Worm (Caenorhabditis elegans) whole organism, L3 larva: ENCODE data around the gene glb-12.
A peak's percentile ranks its signal among the peaks of the same experiment; 100 is the strongest.

ENCODE experiments used
- R02D3.7 ChIP-seq: fragments of 150-350 bp; optimal IDR thresholded peaks from 2 replicates; lab custom pipeline; 2014; ENCODE audit warnings: missing biosample characterization, missing genetic modification characterization
- ama-1 ChIP-seq: fragments of 150-350 bp; optimal IDR thresholded peaks from 2 replicates; lab custom pipeline; 2018
- ceh-28 ChIP-seq: fragments of 150-350 bp; optimal IDR thresholded peaks from 2 replicates; lab custom pipeline; 2014; ENCODE audit warnings: missing biosample characterization, missing genetic modification reagents, missing genetic modification characterization
- ceh-82 ChIP-seq: fragments of 150-350 bp; optimal IDR thresholded peaks from 2 replicates; lab custom pipeline; 2014; ENCODE audit warnings: missing biosample characterization, missing genetic modification characterization
- daf-12 ChIP-seq: fragments of 150-350 bp; optimal IDR thresholded peaks from 2 replicates; lab custom pipeline; 2014; ENCODE audit warnings: missing biosample characterization, missing genetic modification reagents, missing genetic modification characterization
- egl-27 ChIP-seq: sonication (generic microtip); optimal IDR thresholded peaks from 4 replicates; lab custom pipeline; 2017; ENCODE audit warnings: missing biosample characterization, missing genetic modification reagents, missing genetic modification characterization
- egl-5 ChIP-seq: fragments of 150-350 bp; optimal IDR thresholded peaks from 2 replicates; lab custom pipeline; 2017; ENCODE audit warnings: missing biosample characterization, missing genetic modification reagents, missing genetic modification characterization, inconsistent platforms
- elt-1 ChIP-seq: fragments of 150-350 bp; optimal IDR thresholded peaks from 2 replicates; lab custom pipeline; 2014; ENCODE audit warnings: missing biosample characterization, missing genetic modification characterization
- elt-3 ChIP-seq, 3 experiments: fragments of 150-350 bp in 1 of 3; sonication (generic microtip) in 2 of 3; optimal IDR thresholded peaks; 2 replicates in 2 of 3; 4 replicates in 1 of 3; lab custom pipeline; 2014 to 2017; ENCODE audit warnings: missing biosample characterization in 3 of 3, missing genetic modification characterization in 3 of 3
- eor-1 ChIP-seq, 2 experiments: fragments of 150-350 bp; optimal IDR thresholded peaks; 2 replicates each; lab custom pipeline; 2014 to 2018; ENCODE audit warnings: missing biosample characterization in 2 of 2, missing genetic modification characterization in 2 of 2
- fkh-10 ChIP-seq: sonication (generic microtip); optimal IDR thresholded peaks from 2 replicates; lab custom pipeline; 2017; ENCODE audit warnings: missing biosample characterization, missing genetic modification reagents, missing genetic modification characterization
- fkh-2 ChIP-seq: fragments of 150-350 bp; optimal IDR thresholded peaks from 2 replicates; lab custom pipeline; 2014; ENCODE audit warnings: missing biosample characterization, missing genetic modification reagents, missing genetic modification characterization
- fos-1 ChIP-seq: fragments of 150-350 bp; optimal IDR thresholded peaks from 2 replicates; lab custom pipeline; 2014; ENCODE audit warnings: missing biosample characterization, missing genetic modification characterization
- hmg-11 ChIP-seq: sonication (generic microtip); optimal IDR thresholded peaks from 2 replicates; lab custom pipeline; 2016; ENCODE audit warnings: missing genetic modification characterization, missing compliant biosample characterization
- lin-15B ChIP-seq: fragments of 150-350 bp; optimal IDR thresholded peaks from 2 replicates; lab custom pipeline; 2014; ENCODE audit warnings: missing biosample characterization, missing genetic modification characterization
- lin-39 ChIP-seq: fragments of 150-350 bp; optimal IDR thresholded peaks from 2 replicates; lab custom pipeline; 2018; ENCODE audit warnings: missing biosample characterization, missing genetic modification reagents, missing genetic modification characterization
- lsy-12 ChIP-seq: sonication (generic microtip); optimal IDR thresholded peaks from 2 replicates; lab custom pipeline; 2016; ENCODE audit warnings: mild to moderate bottlenecking, missing genetic modification characterization, missing compliant biosample characterization
- mdl-1 ChIP-seq: fragments of 150-350 bp; optimal IDR thresholded peaks from 2 replicates; lab custom pipeline; 2014; ENCODE audit warnings: missing biosample characterization, missing genetic modification characterization
- nfya-1 ChIP-seq: sonication (generic microtip); optimal IDR thresholded peaks from 2 replicates; lab custom pipeline; 2017; ENCODE audit warnings: missing genetic modification characterization, mild to moderate bottlenecking, missing compliant biosample characterization, antibody characterized with exemption, moderate library complexity; ENCODE audit not compliant: insufficient read depth
- nhr-11 ChIP-seq: fragments of 150-350 bp; optimal IDR thresholded peaks from 2 replicates; lab custom pipeline; 2014; ENCODE audit warnings: missing biosample characterization, missing genetic modification characterization
- nhr-237 ChIP-seq: fragments of 150-350 bp; optimal IDR thresholded peaks from 2 replicates; lab custom pipeline; 2014; ENCODE audit warnings: missing biosample characterization, missing genetic modification characterization
- nhr-25 ChIP-seq: sonication (generic microtip); optimal IDR thresholded peaks from 2 replicates; lab custom pipeline; 2017; ENCODE audit warnings: missing biosample characterization, missing genetic modification characterization
- nhr-28 ChIP-seq: fragments of 150-350 bp; optimal IDR thresholded peaks from 2 replicates; lab custom pipeline; 2014; ENCODE audit warnings: missing biosample characterization, missing genetic modification characterization
- nhr-43 ChIP-seq: sonication (generic microtip); optimal IDR thresholded peaks from 2 replicates; lab custom pipeline; 2016; ENCODE audit warnings: mild to moderate bottlenecking, missing genetic modification characterization, missing compliant biosample characterization; ENCODE audit not compliant: poor library complexity, severe bottlenecking
- nhr-67 ChIP-seq: fragments of 150-350 bp; optimal IDR thresholded peaks from 2 replicates; lab custom pipeline; 2014; ENCODE audit warnings: missing biosample characterization, missing genetic modification characterization
- nhr-76 ChIP-seq: fragments of 150-350 bp; sonication (generic microtip); optimal IDR thresholded peaks from 5 replicates; lab custom pipeline; 2014; ENCODE audit warnings: missing biosample characterization, missing genetic modification characterization
- nhr-77 ChIP-seq: fragments of 150-350 bp; optimal IDR thresholded peaks from 2 replicates; lab custom pipeline; 2014; ENCODE audit warnings: missing biosample characterization, missing genetic modification characterization
- sea-2 ChIP-seq: fragments of 150-350 bp; sonication (generic microtip); optimal IDR thresholded peaks from 4 replicates; lab custom pipeline; 2014; ENCODE audit warnings: missing biosample characterization, missing genetic modification reagents, missing genetic modification characterization
- skn-1 ChIP-seq: fragments of 150-350 bp; optimal IDR thresholded peaks from 2 replicates; lab custom pipeline; 2014; ENCODE audit warnings: missing biosample characterization, missing genetic modification characterization
- snpc-4 ChIP-seq: fragments of 150-350 bp; optimal IDR thresholded peaks from 2 replicates; lab custom pipeline; 2014; ENCODE audit warnings: missing biosample characterization, missing genetic modification characterization
- tbx-2 ChIP-seq: sonication (generic microtip); optimal IDR thresholded peaks from 2 replicates; lab custom pipeline; 2016; ENCODE audit warnings: mild to moderate bottlenecking, missing genetic modification characterization, missing compliant biosample characterization
- unc-39 ChIP-seq: sonication (generic microtip); optimal IDR thresholded peaks from 4 replicates; lab custom pipeline; 2017; ENCODE audit warnings: missing biosample characterization, missing genetic modification characterization
- unc-62 ChIP-seq: fragments of 150-350 bp; sonication (generic microtip); optimal IDR thresholded peaks from 4 replicates; lab custom pipeline; 2014; ENCODE audit warnings: missing biosample characterization, missing genetic modification reagents, missing genetic modification characterization
- zag-1 ChIP-seq: fragments of 150-350 bp; optimal IDR thresholded peaks from 2 replicates; lab custom pipeline; 2014; ENCODE audit warnings: missing biosample characterization, missing genetic modification characterization

glb-12 gene

DNA sequence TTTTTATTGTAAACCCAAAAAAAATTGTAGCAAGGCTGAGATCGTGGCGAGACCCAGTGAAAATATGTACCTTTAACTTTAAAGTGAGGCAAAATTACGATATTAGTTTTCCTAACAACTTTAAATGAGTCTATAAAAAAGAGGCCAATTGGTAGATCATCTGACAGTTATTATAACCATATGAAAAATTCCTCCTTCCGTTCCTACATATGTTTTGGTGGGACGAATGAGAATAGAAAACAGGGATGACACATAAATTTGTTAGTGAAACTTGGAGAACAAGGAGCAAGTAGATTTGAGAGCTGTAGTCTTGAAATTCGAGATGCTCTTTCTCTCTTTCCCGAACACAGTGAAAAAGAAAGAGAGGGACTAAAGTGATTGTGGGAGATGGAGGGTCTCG lies 33.8 kb upstream of the glb-12 start:
- no peak for TF ChIP-seq lin-15B (tag; lab: Kevin White, UChicago)
- TF ChIP-seq zag-1 (tag; lab: Kevin White, UChicago), result no peak
- TF ChIP-seq unc-62 (GFP tag; lab: Kevin White, UChicago), result no peak
- no peak for TF ChIP-seq nhr-25
- no peak for TF ChIP-seq mdl-1 (tag; lab: Kevin White, UChicago)
- TF ChIP-seq sea-2 (GFP tag; lab: Kevin White, UChicago), result no peak

DNA sequence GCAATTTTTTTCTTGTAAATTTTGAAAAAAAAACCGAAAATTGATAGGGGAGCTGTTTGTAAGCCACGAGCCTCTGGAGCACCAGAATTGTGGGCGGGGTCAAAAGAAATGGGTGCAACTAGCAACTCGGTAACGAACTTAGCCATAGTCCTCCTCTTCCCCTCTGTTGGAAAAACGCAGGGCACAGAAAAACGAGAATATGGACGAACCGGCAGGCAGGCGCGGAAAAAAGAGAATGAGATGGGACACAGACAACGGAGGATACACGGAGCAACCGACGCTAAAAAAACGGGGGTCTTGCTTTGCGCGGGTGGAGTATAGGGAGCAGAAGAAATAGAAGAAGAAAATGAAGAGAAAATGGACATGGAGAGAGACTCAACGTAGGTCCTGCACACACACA lies 30.2 kb upstream of the glb-12 start:
- TF ChIP-seq lin-39 (tag; lab: Kevin White, UChicago) (no peak), hmg-11 (tag; lab: Kevin White, UChicago) (peak; percentile 2), sea-2 (GFP tag; lab: Kevin White, UChicago) (no peak), snpc-4 (peak; percentile 25)

DNA sequence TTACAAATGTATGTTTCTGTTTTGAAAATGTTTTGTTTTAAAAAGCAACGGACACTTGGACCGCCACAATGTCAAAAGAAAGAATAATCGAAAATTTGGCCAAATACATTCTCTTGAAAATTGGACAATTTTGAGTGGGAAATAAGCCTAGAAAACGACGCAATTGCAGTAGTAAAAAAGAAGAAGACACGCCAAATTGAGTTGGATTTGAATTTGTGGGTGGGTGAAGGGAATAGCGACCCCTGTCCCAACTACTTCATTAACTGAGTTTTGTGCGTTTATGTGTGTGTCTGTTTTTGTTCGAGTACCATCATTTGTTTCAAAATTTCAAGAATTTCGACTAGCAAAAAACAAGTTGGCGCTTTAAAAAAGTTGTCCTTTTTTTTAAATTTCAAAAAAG lies 29.3 kb upstream of the glb-12 start:
- TF ChIP-seq nhr-76 (tag; lab: Kevin White, UChicago) (no peak), elt-1 (no peak), daf-12 (tag; lab: Kevin White, UChicago) (no peak), hmg-11 (tag; lab: Kevin White, UChicago) (no peak), nhr-43 (tag; lab: Kevin White, UChicago) (no peak), skn-1 (tag; lab: Kevin White, UChicago) (no peak), nhr-11 (no peak), tbx-2 (tag; lab: Kevin White, UChicago) (no peak), egl-27 (tag; lab: Kevin White, UChicago) (no peak), fos-1 (tag; lab: Kevin White, UChicago) (no peak), nhr-237 (tag; lab: Kevin White, UChicago) (no peak), zag-1 (tag; lab: Kevin White, UChicago) (no peak), egl-5 (no peak), ama-1 (lab: Kevin White, UChicago) (no peak)

DNA sequence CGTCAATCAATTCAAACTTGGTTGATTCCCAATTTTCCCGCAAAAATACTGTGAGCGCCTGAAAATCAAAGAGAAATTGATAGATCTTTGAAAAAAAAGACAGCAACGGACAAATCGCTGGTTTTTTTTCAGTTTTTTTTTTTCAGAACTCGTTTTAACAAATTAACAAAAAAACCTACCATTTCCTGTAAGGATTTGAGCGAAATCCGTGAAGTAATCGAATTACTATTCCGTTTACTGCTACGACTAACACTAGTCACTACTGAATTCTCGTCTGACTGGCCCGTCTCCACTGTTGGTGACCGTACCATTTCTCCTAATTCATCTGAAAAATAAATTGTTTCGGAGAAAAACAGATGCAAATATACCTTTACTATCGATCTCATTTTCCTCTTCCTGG lies 28.0 kb upstream of the glb-12 start:
- no peak for TF ChIP-seq sea-2 (GFP tag; lab: Kevin White, UChicago)
- TF ChIP-seq, all 47 proteins: peak for 0

DNA sequence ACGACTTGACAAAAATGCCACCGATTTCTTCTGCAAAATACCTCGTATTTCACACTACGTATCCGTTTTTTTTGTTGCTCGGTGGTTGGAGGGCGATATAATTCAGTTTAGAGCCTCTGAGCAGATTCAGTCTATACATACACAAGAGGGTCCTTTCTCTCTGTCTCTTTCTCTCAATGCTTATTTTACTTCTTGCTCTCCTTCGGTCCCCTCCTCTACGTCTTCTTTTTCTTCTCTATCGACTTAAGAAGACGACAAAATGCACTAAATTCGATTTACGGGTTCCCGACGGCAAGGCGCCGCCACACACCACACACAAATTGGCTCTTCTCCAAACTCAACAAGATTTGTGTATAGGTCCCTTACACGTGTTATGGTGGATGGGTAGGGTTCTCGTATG lies 27.5 kb upstream of the glb-12 start:
- TF ChIP-seq zag-1 (tag; lab: Kevin White, UChicago) (no peak), fkh-10 (peak; percentile 54), nfya-1 (tag; lab: Kevin White, UChicago) (peak; percentile 38)

DNA sequence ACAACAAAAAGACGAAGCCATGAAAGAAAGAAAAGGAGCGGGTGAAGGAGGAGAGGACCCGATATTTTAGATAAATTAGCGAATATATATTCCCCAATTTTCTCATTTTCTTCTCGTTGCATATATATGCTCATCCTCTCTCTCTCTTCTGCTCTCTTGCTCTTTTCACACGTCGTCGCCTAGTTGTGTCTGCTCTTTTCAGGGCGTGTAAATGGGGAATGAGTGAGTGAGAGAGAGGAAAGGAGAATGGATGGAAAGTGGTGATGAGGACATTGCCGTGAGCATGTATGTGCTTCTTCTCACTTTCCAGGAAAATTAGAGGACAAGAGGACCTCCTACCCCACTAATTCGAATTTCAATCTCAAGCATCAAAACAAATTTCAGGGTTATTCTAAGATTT lies 24.0 kb upstream of the glb-12 start:
- TF ChIP-seq lsy-12 (tag; lab: Kevin White, UChicago) (no peak), hmg-11 (tag; lab: Kevin White, UChicago) (peak; percentile 33)

DNA sequence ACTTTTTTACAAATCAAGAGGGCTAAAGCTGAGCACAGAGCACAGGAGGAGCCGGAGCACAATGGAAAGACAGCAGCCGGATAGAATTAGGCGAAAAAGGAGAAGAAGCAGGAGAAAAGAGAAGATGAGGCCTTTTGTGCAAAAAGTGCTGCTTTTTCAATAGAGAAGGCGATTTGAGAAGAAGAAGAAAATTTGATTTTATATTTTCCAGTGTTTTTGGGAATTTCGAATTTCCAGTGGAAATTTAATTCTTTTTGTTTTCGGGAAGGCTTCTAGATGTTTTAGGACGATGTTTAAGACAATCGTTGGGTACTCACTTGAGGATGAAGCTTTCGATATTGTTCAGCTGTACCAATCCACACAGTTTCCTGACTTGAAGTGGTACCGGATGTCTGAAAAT lies 22.2 kb upstream of the glb-12 start:
- TF ChIP-seq fkh-10 (peak; percentile 94), ceh-28 (tag; lab: Kevin White, UChicago) (no peak), R02D3.7 (tag; lab: Kevin White, UChicago) (no peak), nhr-77 (tag; lab: Kevin White, UChicago) (no peak), nhr-237 (tag; lab: Kevin White, UChicago) (no peak), nhr-28 (no peak), nhr-67 (tag; lab: Kevin White, UChicago) (no peak), ceh-82 (no peak)

DNA sequence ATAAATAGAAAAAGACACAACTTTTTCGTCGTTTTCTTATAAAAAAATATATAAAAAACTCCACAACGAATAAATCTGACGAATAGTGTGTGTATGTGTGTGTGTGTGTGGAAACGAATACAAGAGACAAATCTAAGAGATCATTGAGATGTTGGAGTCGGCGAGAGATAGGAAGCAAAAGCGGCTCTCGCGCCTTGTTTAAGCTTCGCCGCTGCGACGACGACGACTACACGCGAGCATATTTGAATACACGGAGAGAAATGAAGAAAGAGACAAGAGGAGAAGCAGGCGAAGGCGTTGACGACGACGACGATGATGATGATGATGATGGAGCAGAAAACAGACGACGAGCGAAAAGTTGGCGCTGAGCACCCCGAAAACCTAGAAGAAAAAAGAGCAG lies 13.3 kb upstream of the glb-12 start:
- TF ChIP-seq elt-3 (tag; optimal IDR thresholded peaks at IDR 0.05; lab: Kevin White, UChicago), result no peak
- TF ChIP-seq egl-5, result no peak
- TF ChIP-seq nfya-1 (tag; lab: Kevin White, UChicago), result peak; percentile 44
- no peak for TF ChIP-seq nhr-25
- peak; percentile 81 for TF ChIP-seq lin-39 (tag; lab: Kevin White, UChicago)
- peak; percentile 44 for TF ChIP-seq hmg-11 (tag; lab: Kevin White, UChicago)
- peak; percentile 18 for TF ChIP-seq lin-15B (tag; lab: Kevin White, UChicago)
- TF ChIP-seq fkh-2 (tag; lab: Kevin White, UChicago), result no peak
- no peak for TF ChIP-seq nhr-67 (tag; lab: Kevin White, UChicago)
- TF ChIP-seq elt-1, result no peak
- no peak for TF ChIP-seq sea-2 (GFP tag; lab: Kevin White, UChicago)
- no peak for TF ChIP-seq eor-1 (tag; optimal IDR thresholded peaks at IDR 0.05; lab: Kevin White, UChicago)
- no peak for TF ChIP-seq daf-12 (tag; lab: Kevin White, UChicago)
- TF ChIP-seq nhr-237 (tag; lab: Kevin White, UChicago), result no peak
- no peak for TF ChIP-seq fkh-10
- TF ChIP-seq unc-39 (tag; lab: Kevin White, UChicago), result no peak
